Worm (Caenorhabditis elegans): ENCODE measurements around the gene spp-16.

DNA sequence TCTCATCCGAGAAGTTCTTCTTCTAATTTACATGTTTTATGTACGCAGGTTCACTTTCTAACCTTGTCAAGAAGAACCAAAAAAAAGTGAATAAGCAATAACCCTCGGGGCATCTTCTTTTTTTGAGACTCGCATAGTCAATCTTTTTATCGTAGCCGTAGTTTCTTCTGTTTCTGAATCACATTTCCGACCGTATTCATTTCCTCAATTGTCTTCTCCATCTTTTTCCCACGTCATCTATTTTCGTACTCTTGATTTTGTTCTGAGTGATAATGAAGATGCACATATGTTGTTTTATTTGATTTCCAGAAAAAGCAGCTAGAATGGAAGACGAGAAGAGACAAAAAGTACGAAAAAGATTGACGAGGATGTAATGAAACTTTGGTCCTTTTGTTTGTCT is 43.8 kb upstream of the spp-16 start:
- TF ChIP-seq ZK546.5 (tag; optimal IDR thresholded peaks at IDR 0.05): no peak
- TF ChIP-seq mdl-1 (tag; optimal IDR thresholded peaks at IDR 0.05): no peak
- no peak for TF ChIP-seq gmeb-1 (tag; optimal IDR thresholded peaks at IDR 0.05)
